Fruit fly (Drosophila melanogaster): Measurements from ENCODE around the gene CG42521.
A peak's percentile ranks its signal among the peaks of the same experiment; 100 is the strongest.

The CG42521 gene

DNA sequence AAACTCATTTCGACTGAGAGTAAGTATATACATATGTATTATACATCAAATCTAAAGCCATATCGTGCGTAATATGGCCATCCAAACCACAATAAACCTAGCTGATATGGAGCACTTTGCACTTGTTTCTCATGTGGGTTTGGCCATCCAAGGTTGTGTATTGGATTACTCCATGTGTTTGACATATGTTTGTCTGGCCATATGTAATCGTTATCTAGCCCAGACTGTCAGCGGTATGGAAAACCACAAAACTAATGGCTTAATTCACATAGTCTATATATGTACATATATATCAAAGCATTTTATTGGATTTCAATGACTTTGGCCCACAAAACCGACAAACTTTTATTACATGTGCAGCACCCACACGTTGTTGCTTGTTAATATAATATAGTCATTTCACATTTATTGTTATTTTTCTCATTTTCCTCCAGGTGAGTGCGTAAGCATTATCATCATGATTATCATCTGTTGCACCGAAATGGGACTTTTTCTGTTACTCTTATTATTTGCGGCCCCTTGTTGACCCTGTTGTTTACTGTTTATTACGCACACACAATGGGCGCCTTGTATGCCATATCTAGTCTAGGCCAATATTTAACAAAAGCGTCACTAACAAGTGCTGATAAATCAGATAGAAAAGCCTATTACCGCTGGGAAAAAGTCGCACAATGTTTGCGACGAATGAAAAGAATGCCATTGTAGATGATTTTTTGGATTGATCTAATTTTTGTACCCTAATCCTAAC, 33.2 kb upstream of the CG42521 start (continued):
- peak; percentile 71 for TF ChIP-seq CG6163 (GFP tag; IDR thresholded peaks at IDR 0.05)
- peak; percentile 23 for TF ChIP-seq CG34406 (GFP tag; optimal IDR thresholded peaks at IDR 0.05)
- no peak for TF ChIP-seq CG6854 (GFP tag; optimal IDR thresholded peaks at IDR 0.05)
- TF ChIP-seq Eip75B (GFP tag; optimal IDR thresholded peaks at IDR 0.05), result peak; percentile 48
- TF ChIP-seq CG1621 (tag; optimal IDR thresholded peaks at IDR 0.05), result peak; percentile 53
- TF ChIP-seq Sox102F (GFP tag; optimal IDR thresholded peaks at IDR 0.05), result peak; percentile 15
- no peak for TF ChIP-seq CG8319 (GFP tag; optimal IDR thresholded peaks at IDR 0.05)
- TF ChIP-seq Sox15 (GFP tag; optimal IDR thresholded peaks at IDR 0.05), result no peak
- no peak for TF ChIP-seq CG11294 (GFP tag; IDR thresholded peaks at IDR 0.05)
- peak; percentile 64 for TF ChIP-seq CG10669 (GFP tag; optimal IDR thresholded peaks at IDR 0.05)
- peak; percentile 53 for TF ChIP-seq acj6 (GFP tag; optimal IDR thresholded peaks at IDR 0.05)
- no peak for TF ChIP-seq cyc (GFP tag; optimal IDR thresholded peaks at IDR 0.05)
- TF ChIP-seq CG4318 (GFP tag; optimal IDR thresholded peaks at IDR 0.05), result no peak

DNA sequence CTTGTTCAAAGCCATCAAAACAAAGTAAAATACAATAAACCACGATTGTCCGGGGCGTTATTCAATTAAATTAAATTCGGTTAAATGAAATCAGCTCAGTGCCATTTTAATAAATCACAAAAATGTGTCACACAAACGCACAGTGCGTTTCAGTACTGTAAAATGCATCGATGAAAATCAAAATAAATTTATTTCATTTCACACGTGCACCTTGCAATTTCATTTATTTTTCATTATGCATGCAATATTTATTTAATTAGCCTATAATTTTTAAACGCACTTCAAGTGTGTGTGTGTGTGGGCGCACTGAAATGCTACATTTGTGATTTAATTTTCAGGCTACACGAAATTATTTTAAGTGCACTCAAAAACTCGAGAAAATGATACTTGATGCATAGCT, 31.1 kb upstream of the CG42521 start:
- TF ChIP-seq svp (GFP tag), result peak; percentile 38
- TF ChIP-seq net (GFP tag; optimal IDR thresholded peaks at IDR 0.05), result no peak
- no peak for TF ChIP-seq CG6854 (GFP tag; optimal IDR thresholded peaks at IDR 0.05)
- TF ChIP-seq CG6808 (GFP tag; optimal IDR thresholded peaks at IDR 0.05), result no peak
- no peak for TF ChIP-seq Ets96B (tag; optimal IDR thresholded peaks at IDR 0.05)
- TF ChIP-seq Gug (GFP tag; IDR thresholded peaks at IDR 0.05), result no peak
- TF ChIP-seq CG32006 (GFP tag; optimal IDR thresholded peaks at IDR 0.05), result peak; percentile 9
- no peak for TF ChIP-seq achi (GFP tag; optimal IDR thresholded peaks at IDR 0.05)
- TF ChIP-seq Hr4 (GFP tag; optimal IDR thresholded peaks at IDR 0.05), result no peak
- peak; percentile 8 for TF ChIP-seq CG31627 (GFP tag; optimal IDR thresholded peaks at IDR 0.05)
- no peak for TF ChIP-seq CG9139 (GFP tag; optimal IDR thresholded peaks at IDR 0.05)
- TF ChIP-seq CG8319 (GFP tag; optimal IDR thresholded peaks at IDR 0.05), result no peak
- no peak for TF ChIP-seq ss (GFP tag; optimal IDR thresholded peaks at IDR 0.05)
- no peak for TF ChIP-seq fd59A (GFP tag; optimal IDR thresholded peaks at IDR 0.05)
- TF ChIP-seq Eip75B (GFP tag; optimal IDR thresholded peaks at IDR 0.05), result no peak
- TF ChIP-seq dac (GFP tag; optimal IDR thresholded peaks at IDR 0.05), result no peak
- peak; percentile 29 for TF ChIP-seq Eip78C (GFP tag)
- TF ChIP-seq CG15336 (GFP tag; IDR thresholded peaks at IDR 0.05), result no peak
- TF ChIP-seq Sox102F (GFP tag; optimal IDR thresholded peaks at IDR 0.05), result no peak
- TF ChIP-seq dsx (GFP tag; optimal IDR thresholded peaks at IDR 0.05; ENCODE audit: poor library complexity, severe bottlenecking), result no peak
- TF ChIP-seq CG11902 (GFP tag; optimal IDR thresholded peaks at IDR 0.05), result no peak
- no peak for TF ChIP-seq vri (GFP tag; optimal IDR thresholded peaks at IDR 0.05)
- no peak for TF ChIP-seq CG10669 (GFP tag; optimal IDR thresholded peaks at IDR 0.05)
- TF ChIP-seq CG6163 (GFP tag; IDR thresholded peaks at IDR 0.05), result 0 out of 3 replicates have a peak, but pooled peaks have one; percentile 10
- no peak for TF ChIP-seq CG3032 (tag; optimal IDR thresholded peaks at IDR 0.05)

DNA sequence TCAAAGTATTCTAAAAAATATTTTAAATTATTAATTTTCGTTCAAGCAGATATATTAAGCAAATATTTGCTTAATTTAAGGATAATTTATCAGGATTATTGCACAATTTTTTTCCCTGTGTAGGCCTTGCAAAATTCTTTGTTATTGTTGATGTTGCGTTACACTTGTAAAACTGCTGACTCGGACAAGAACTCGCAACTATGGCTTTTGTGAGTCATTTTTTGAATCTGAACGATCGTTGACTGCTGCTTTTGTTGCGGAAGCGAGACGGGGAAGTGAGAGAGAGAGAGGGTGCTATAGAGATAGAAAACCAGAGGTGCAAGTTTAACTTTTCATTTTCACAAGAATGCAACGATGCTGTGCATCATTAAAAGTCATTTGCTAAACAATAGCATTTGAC, 29.1 kb upstream of the CG42521 start:
- TF ChIP-seq CG1621 (tag; optimal IDR thresholded peaks at IDR 0.05) (no peak), CG8119 (GFP tag; IDR thresholded peaks at IDR 0.05) (no peak), Sox14 (GFP tag; optimal IDR thresholded peaks at IDR 0.05) (peak; percentile 64), eg (GFP tag; IDR thresholded peaks at IDR 0.05) (0 out of 3 replicates have a peak, but pooled peaks have one; percentile 6), CG6163 (GFP tag; IDR thresholded peaks at IDR 0.05) (peak; percentile 27; the same call in 2 of the 3 replicates), CG10669 (GFP tag; optimal IDR thresholded peaks at IDR 0.05) (peak; percentile 2)

DNA sequence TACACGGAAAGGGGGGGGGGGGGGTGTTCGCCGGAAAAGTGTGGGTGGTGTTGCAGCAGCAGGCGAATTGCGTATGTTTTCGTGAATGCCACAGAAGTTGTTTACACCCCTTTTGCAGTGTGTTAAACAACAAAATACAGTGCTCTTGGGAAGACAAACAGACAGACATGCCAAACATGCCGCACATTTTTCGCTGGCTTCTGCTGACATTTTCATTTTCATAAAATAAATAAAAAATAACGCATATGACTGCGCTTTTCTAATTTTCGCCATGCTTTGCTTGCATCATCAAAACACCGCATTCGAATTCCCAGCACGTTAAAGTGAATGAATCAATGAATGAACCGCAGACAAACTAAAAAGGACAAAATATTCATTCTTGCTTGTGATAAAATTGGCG, 27.9 kb upstream of the CG42521 start:
- TF ChIP-seq ss (GFP tag; optimal IDR thresholded peaks at IDR 0.05) (no peak), CG10631 (GFP tag; optimal IDR thresholded peaks at IDR 0.05) (no peak), Met (GFP tag; optimal IDR thresholded peaks at IDR 0.05) (no peak), CG6854 (GFP tag; optimal IDR thresholded peaks at IDR 0.05) (no peak), Eip78C (GFP tag) (no peak), Eip75B (GFP tag; optimal IDR thresholded peaks at IDR 0.05) (no peak), CG11902 (GFP tag; optimal IDR thresholded peaks at IDR 0.05) (no peak), Hr38 (GFP tag; optimal IDR thresholded peaks at IDR 0.05) (no peak), CG6808 (GFP tag; optimal IDR thresholded peaks at IDR 0.05) (no peak), Sox102F (GFP tag; optimal IDR thresholded peaks at IDR 0.05) (no peak), dsx (GFP tag; optimal IDR thresholded peaks at IDR 0.05; ENCODE audit: poor library complexity, severe bottlenecking) (no peak), Blimp-1 (GFP tag; optimal IDR thresholded peaks at IDR 0.05) (no peak), CG1621 (tag; optimal IDR thresholded peaks at IDR 0.05) (no peak), CG6792 (GFP tag; optimal IDR thresholded peaks at IDR 0.05) (no peak), CG11762 (GFP tag; optimal IDR thresholded peaks at IDR 0.05; ENCODE audit: insufficient read depth) (no peak), Sox15 (GFP tag; optimal IDR thresholded peaks at IDR 0.05) (no peak), Hr39 (GFP tag; optimal IDR thresholded peaks at IDR 0.05) (no peak), CG3919 (GFP tag; optimal IDR thresholded peaks at IDR 0.05) (no peak)
